Worm (Caenorhabditis elegans): Measurements from ENCODE around the gene cnnm-3.
A peak's percentile ranks its signal among the peaks of the same experiment; 100 is the strongest.

Gene cnnm-3

ce11 chrX:3054394-3054793, 8.7 kb upstream of the cnnm-3 start:
- TF ChIP-seq unc-62 (GFP tag; optimal IDR thresholded peaks at IDR 0.05) = no peak

DNA sequence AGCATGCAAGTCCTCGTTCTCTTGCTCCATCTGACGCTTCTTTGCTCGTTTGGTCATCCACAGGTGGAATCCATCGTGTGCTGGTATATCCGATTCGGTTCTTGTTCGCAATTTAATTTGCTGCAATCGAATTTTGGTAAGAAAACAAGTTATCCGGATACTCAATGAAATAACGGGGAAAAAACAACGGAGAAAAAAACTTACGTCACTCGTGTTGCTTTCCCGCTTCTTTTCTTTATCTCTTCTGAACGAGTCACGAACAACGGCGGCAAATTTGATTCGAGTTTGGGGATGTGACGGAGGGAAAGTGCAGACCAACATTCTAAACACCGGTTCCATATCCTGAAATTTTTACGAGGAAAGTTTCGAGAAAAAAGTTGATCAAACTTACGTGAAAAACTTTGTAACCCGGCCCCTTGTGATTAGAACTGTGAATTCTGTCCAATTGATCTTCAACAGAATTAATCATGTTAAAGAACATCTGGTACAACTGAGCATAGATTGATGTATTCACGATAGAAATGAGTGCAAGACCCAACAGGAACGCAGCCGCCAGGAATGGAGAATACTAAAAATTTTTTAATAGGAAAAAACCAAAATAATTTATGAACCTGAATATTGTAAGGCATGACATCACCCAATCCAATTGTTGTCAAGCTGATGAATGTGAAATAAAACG, 5.8 kb upstream of the cnnm-3 start:
- TF ChIP-seq unc-62 (GFP tag; optimal IDR thresholded peaks at IDR 0.05) = no peak

- TF ChIP-seq unc-62 (GFP tag; optimal IDR thresholded peaks at IDR 0.05) = no peak
Observed at ce11 chrX:3049233-3049632, 3.6 kb upstream of the cnnm-3 start.

DNA sequence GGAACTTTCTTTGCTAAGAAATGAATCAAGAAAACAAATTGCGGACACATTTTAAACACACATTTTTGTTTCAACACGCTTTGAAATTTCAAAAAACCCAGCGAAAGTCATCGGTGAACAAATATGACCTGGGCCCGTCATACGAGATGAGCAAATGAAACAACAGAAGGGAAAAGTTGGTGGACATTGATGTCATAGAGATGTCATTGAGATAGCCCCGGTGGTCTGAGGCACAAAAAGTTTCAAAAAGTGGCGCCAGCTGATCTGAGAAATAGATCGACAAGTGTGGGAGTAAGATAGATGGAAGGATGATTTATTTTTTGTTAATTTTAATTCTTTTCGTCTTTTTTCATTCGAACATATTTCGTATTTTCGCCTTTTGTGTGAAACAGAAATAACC, 3.0 kb upstream of the cnnm-3 start:
- no peak for TF ChIP-seq unc-62 (GFP tag; optimal IDR thresholded peaks at IDR 0.05)

DNA sequence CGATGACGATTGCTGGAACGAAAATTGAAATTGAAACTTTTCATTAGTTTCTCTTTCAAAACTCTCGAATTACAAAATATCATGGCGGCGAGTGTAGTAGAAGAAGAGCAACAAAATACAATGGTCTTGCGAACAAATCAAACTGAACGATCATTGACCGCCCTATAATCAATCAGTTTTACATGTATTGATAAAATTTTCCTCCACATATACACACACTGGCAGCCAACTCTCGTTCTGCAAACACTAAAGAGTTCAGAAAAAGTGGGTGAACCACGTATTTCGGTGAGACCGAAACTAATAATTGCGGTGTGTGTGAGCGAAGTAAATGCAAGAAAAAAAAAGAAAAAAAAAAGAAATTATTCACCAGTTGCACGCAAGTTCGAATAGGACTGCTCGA, 1.6 kb upstream of the cnnm-3 start:
- TF ChIP-seq unc-62 (GFP tag; optimal IDR thresholded peaks at IDR 0.05) = no peak

ce11 chrX:3040609-3041008, 5.0 kb downstream of the cnnm-3 start:
- no peak for TF ChIP-seq unc-62 (GFP tag; optimal IDR thresholded peaks at IDR 0.05)

- no peak for TF ChIP-seq unc-62 (GFP tag; optimal IDR thresholded peaks at IDR 0.05)
Observed at ce11 chrX:3040021-3040420, 5.6 kb downstream of the cnnm-3 start.

DNA sequence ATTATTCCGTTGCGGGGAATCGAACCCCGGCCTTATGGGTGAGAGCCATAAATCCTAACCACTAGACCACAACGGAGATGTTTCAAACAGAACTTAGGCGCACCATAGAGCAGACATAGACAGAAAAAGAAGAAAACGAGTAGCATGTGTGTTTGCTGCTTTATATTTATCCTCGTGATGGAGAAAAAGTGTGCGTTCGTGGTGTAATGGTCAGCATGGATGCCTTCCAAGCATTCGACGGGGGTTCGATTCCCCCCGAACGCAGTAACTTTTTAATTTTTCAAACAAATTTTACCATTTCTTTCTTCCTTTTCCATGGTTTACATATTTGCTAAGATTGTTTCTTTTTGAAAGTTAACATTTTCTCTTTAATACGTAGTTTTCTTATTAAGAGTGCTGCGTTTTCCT, 9.7 kb downstream of the cnnm-3 start:
- TF ChIP-seq unc-62 (GFP tag; optimal IDR thresholded peaks at IDR 0.05) = peak; percentile 7

- TF ChIP-seq unc-62 (GFP tag; optimal IDR thresholded peaks at IDR 0.05) = no peak
Observed at ce11 chrX:3034203-3034602, 11.4 kb downstream of the cnnm-3 start, which contains the start of gene M02F4.2. M02F4.2 (minus strand) TSS chrX:3034303.

DNA sequence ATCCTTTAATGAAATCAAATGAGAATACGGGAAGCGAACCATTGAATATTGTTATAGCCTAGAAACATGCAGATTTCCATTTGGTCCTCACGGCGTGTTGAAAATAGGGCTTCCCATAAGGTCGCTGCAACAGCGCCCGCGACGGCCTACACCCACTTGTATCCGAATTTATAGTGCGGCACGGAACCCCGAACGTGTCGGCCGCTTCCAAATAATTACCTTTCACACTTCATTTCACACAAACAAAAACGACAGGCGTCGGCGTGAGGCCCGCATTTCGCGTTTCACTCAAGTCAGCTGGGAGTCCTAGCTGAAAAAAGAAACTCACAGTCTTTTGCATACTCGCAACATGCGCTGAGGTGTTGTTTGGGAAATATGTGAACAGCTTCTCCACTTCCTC, 12.2 kb downstream of the cnnm-3 start:
- TF ChIP-seq unc-62 (GFP tag; optimal IDR thresholded peaks at IDR 0.05) = no peak

DNA sequence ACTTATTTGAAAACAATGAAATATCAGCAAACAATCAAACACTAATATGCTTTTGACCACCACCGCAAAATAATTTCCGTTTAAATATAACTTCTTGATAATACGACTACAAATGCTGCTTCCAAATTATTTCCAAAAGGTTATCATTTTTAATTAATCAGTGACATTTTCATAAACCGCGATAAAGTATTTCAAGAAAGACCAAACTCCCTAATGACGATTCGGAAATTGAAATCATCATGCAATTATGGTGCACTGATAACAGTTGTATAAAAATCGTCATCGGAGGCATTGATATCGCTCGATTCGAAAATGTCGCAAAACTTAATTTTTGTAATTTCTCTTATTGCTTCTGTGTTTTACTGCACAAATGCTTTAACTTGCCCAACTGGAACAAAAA, 14.2 kb downstream of the cnnm-3 start, which contains the start of gene clec-265:
TSS of gene clec-265 (plus strand) at position 300 of the 400 bp plus-strand sequence.
- no peak for TF ChIP-seq unc-62 (GFP tag; optimal IDR thresholded peaks at IDR 0.05)

DNA sequence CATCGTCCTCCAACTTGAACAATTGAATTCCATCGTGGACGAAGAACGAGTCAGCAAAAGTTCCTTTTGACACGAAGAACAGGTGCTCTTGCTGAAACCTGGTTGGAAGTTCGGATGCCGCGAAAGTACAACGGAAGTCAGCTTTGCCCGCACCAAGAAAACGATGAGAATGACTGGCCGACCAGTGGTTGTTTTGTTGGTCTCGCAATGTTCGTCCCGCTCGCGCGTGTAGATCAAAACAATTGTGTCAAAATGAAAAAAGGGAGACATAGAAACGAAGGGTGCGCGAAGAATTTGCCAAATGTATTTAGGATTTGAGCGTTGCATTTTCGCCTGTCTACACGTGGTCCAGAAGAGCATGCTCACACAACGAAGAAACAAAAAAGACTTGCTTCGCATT, 16.6 kb downstream of the cnnm-3 start, which contains the start of gene M02F4.1:
TSS of gene M02F4.1 (minus strand) at position 101 of the 400 bp plus-strand sequence.
- no peak for TF ChIP-seq unc-62 (GFP tag; optimal IDR thresholded peaks at IDR 0.05)

DNA sequence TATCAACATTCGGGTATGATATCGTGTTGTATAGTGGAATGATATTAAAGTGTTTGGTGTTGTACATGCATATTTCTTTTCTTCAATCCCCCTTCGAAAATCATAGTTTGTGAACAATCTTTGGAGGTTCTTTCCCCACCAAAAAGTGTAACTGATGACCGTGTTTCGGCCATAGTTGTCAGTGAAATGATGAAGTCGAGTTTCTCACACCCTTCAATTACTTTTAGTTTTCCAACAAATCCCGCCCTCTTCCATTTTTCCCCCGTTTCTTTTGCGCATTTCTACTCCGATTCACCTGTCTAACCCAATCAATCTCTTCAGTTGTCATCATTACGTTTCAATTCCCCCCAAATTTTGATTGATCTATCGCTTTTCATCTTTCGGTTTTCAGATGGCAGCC, 20.5 kb downstream of the cnnm-3 start:
- TF ChIP-seq unc-62 (GFP tag; optimal IDR thresholded peaks at IDR 0.05) = no peak

DNA sequence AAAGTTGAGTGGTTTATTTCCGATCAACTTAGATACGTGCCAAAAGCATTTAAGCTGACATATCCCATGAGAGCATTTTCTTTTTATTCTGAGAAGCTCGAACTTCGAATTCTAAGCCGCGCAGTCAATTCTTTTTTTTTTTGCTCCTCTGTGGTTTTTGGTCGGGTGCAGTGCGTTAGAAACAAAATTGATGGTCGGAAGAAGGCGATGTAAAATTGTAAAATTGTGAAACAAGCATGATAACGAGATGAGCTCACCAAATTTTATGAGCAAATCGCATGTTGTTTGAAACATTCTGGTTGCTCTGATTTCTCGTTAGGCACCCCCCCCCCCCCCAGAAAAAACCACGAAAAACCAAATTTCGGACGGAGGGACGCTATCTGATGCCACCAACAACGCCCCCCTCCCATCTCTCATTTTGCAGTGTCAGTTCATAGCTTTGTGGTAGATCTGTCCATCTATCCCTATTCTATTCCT, 21.0 kb downstream of the cnnm-3 start, which contains the start of gene aqp-7:
TSS of gene aqp-7 (plus strand) at position 427 of the 477 bp plus-strand sequence.
- TF ChIP-seq unc-62 (GFP tag; optimal IDR thresholded peaks at IDR 0.05) = no peak

ce11 chrX:3023552-3024183, 22.0 kb downstream of the cnnm-3 start:
- TF ChIP-seq unc-62 (GFP tag; optimal IDR thresholded peaks at IDR 0.05) = no peak

- TF ChIP-seq unc-62 (GFP tag; optimal IDR thresholded peaks at IDR 0.05) = no peak
Observed at ce11 chrX:3022330-3023088, 23.1 kb downstream of the cnnm-3 start.

Measured in whole organism, dauer.